Worm (Caenorhabditis elegans): ENCODE results near the gene F21D9.8.
"Not testable (repeated sequence)": the region's sequence is repeated elsewhere in the genome, so short reads cannot be mapped to it uniquely, and the experiment has no call there.

Gene F21D9.8

DNA sequence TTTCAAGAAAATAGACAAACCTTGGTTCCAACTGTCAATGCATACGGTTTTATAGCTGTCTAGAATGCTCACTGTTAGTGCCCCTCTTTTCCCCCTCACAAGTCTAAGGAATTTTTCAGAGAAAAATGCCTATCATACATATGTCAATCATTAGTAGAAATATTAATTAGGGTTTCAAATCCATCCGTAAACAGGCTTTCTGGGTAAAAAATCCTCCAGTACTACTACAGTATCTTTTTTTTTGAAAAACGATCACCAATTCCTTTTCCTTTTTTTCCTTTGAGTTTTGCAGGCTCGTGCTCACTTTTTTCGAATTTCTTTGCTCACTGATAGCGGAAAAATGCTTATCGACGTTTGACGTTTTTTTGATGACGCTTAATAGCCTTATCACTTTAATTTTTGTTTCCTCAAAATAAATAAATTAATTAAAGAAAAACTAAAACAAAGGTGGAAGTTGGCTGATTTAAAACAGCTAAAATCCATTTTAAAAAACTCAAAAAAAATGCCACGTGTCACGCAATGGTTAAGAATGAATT is 39.7 kb upstream of the F21D9.8 start, which contains the start of gene C43D7.7:
Gene C43D7.7, minus strand, starts transcription at position 51 of the 536 bp plus-strand sequence.
- TF ChIP-seq tbx-2 (tag; optimal IDR thresholded peaks at IDR 0.05) (no peak), nhr-11 (tag; optimal IDR thresholded peaks at IDR 0.05) (no peak), pqm-1 (tag; optimal IDR thresholded peaks at IDR 0.05) (no peak), elt-2 (tag; optimal IDR thresholded peaks at IDR 0.05) (peak; percentile 58)

DNA sequence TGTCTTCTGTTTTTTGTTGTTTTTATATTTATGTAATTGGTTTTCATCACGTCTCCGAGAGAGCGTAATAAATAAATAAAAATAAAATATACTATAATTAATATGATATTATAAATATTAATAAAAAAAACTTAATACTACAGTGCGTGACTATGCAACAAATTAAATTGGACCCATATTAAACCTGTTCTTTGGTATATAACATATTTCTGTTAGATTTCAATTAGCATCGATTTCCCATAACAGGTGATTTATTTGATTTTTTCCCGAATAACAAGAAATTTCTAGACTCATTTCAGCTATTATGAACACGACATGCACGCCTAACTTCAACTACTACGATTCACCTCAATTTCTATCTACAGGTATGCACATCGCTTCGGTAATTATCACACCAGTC is 37.3 kb upstream of the F21D9.8 start, which contains the start of gene srh-208:
Gene srh-208, plus strand, starts transcription at position 301 of the 400 bp plus-strand sequence.
- TF ChIP-seq pqm-1, skn-1, lin-15B (tag; optimal IDR thresholded peaks at IDR 0.05): not testable (repeated sequence)

DNA sequence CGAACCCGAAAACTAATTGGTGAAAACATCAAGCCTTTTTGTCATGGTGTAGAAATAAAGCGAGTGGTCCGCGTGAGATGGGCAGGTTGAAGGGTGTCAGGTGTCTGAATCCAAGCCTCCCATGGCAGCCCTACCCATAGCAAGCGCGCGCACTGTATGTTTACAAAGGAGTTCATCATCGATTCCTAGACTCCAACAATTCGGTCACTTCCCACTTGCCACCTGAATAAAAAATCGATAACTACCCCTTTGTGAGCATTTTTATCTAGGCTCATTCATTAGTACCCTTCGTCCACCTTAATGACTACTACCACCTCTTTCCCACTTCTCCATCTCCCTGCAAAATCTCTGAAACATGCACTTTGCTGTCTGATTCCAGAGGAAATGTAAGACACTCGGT is 33.2 kb upstream of the F21D9.8 start, which contains the start of gene fbxb-64:
Gene fbxb-64, plus strand, starts transcription at position 301 of the 400 bp plus-strand sequence.
- no peak for TF ChIP-seq nhr-237 (tag; optimal IDR thresholded peaks at IDR 0.05)
- no peak for TF ChIP-seq nfya-1 (tag; optimal IDR thresholded peaks at IDR 0.05; ENCODE audit: insufficient read depth)
- no peak for TF ChIP-seq elt-2 (tag; optimal IDR thresholded peaks at IDR 0.05)
- TF ChIP-seq fkh-10 (GFP tag; optimal IDR thresholded peaks at IDR 0.05), result no peak
- no peak for TF ChIP-seq fos-1 (tag; optimal IDR thresholded peaks at IDR 0.05)

DNA sequence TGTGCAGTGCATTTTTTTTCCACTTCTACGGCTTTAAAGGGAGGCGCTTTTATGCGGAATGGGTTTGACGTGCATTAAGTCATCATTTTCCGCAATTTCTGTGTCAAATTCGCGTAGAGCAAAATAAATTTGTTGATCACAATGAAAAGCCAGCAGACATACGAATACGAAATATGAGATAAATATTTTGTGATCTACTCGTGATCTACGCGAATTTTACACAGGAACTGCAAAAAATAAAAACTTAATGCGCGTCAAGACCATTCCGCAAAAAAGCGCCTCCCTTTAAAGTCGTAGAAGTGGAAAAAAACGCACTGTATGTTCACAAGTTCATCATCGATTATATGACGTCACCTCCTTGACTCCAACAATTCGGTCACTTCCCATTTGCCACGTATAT is 31.6 kb upstream of the F21D9.8 start, which contains the start of gene C43D7.8:
Gene C43D7.8, minus strand, starts transcription at position 101 of the 400 bp plus-strand sequence.
- TF ChIP-seq sea-2 (GFP tag; optimal IDR thresholded peaks at IDR 0.05) (no peak), nhr-76 (tag; optimal IDR thresholded peaks at IDR 0.05) (no peak), unc-62 (GFP tag; optimal IDR thresholded peaks at IDR 0.05) (no peak)

DNA sequence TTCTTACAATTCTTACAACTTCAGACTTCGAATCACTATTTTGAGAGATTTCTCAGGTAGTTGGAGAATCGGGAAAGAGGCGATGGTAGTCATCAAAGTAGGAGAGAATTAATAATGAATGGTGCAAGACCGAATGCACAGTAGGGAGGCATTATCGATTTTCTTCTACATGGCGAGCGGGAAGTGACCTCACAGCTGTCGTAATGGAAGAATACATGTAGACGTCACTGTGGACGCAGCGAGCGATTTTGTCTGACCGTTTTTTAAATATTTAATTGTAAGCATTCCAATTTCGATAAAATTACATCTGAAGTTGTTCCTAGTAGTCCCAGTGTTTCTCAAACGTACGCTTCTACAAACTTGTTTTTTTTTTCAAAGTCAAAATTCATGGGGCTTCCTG is 29.8 kb upstream of the F21D9.8 start, which contains the start of gene F55C9.11:
Gene F55C9.11, minus strand, starts transcription at position 101 of the 400 bp plus-strand sequence.
- no peak for TF ChIP-seq elt-1 (tag; optimal IDR thresholded peaks at IDR 0.05)
- TF ChIP-seq aly-2 (tag; optimal IDR thresholded peaks at IDR 0.05), result no peak
- TF ChIP-seq eor-1 (tag; optimal IDR thresholded peaks at IDR 0.05), result no peak
- no peak for TF ChIP-seq lin-15B (tag; optimal IDR thresholded peaks at IDR 0.05)
- no peak for TF ChIP-seq nhr-11 (tag; optimal IDR thresholded peaks at IDR 0.05)
- TF ChIP-seq mdl-1 (tag; optimal IDR thresholded peaks at IDR 0.05), result no peak
- no peak for TF ChIP-seq ztf-4 (tag; optimal IDR thresholded peaks at IDR 0.05)
- no peak for TF ChIP-seq nhr-12 (tag; optimal IDR thresholded peaks at IDR 0.05)
- no peak for TF ChIP-seq egl-5 (tag; optimal IDR thresholded peaks at IDR 0.05)
- no peak for TF ChIP-seq ceh-28 (tag; optimal IDR thresholded peaks at IDR 0.05)
- TF ChIP-seq skn-1 (tag; optimal IDR thresholded peaks at IDR 0.05), result no peak
- no peak for TF ChIP-seq ceh-16 (tag; optimal IDR thresholded peaks at IDR 0.05)

DNA sequence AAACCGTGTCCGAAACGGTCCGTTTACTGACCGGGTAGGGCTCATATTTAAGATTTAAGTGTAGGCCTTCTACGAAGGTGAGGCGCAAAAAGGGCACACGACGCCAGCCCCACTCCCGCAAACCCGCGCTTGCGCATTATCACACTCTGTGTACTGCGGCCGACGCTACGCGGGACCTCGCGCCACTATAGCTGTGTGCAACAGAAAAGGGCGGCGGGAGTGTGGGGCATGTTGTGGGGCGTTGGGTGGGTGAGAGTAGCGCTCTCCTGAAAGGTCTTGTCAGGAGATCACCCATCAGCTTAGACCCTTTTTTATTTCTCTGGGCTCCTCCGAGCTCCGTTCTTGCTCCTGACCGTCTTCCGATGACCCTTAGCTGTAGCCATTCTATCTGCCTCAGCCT is 28.3 kb upstream of the F21D9.8 start:
- TF ChIP-seq sea-2 (GFP tag; optimal IDR thresholded peaks at IDR 0.05), result no peak
- no peak for TF ChIP-seq nhr-25 (tag; optimal IDR thresholded peaks at IDR 0.05)

DNA sequence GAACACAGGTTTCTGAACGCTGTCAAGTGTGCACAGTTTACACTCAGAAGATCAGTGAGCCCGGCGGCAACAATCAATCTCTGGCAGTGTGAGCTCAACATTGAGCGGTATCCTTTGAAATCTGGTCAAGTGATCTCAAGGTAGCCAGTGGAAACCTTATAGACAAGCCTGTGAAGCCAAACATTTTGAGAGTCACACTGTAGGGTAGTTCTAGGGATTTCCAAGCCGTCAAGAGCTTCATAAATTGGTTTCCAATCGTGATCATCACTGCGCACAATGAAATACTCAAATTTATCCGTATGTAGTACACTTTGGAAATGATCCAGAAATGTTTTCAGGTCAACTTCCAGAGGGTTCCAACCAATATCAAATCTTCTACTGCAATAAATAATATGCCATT is 27.1 kb upstream of the F21D9.8 start, which contains the start of gene F55C9.15:
Gene F55C9.15, minus strand, starts transcription at position 101 of the 400 bp plus-strand sequence.
- TF ChIP-seq lin-39 (tag; optimal IDR thresholded peaks at IDR 0.05) (no peak), mdl-1 (tag; optimal IDR thresholded peaks at IDR 0.05) (no peak), nhr-12 (tag; optimal IDR thresholded peaks at IDR 0.05) (no peak), nhr-76 (tag; optimal IDR thresholded peaks at IDR 0.05) (no peak), tbx-2 (tag; optimal IDR thresholded peaks at IDR 0.05) (no peak), ztf-4 (tag; optimal IDR thresholded peaks at IDR 0.05) (no peak), sea-2 (GFP tag; optimal IDR thresholded peaks at IDR 0.05) (no peak), fkh-10 (GFP tag; optimal IDR thresholded peaks at IDR 0.05) (no peak), ceh-16 (tag; optimal IDR thresholded peaks at IDR 0.05) (no peak), ama-1 (optimal IDR thresholded peaks at IDR 0.05) (no peak), ceh-9 (tag; optimal IDR thresholded peaks at IDR 0.05) (no peak), eor-1 (tag; optimal IDR thresholded peaks at IDR 0.05) (no peak), lin-15B (tag; optimal IDR thresholded peaks at IDR 0.05) (no peak), nhr-11 (tag; optimal IDR thresholded peaks at IDR 0.05) (no peak), unc-39 (tag; optimal IDR thresholded peaks at IDR 0.05) (no peak), snpc-4 (tag; optimal IDR thresholded peaks at IDR 0.05) (no peak)
